Worm (Caenorhabditis elegans): ENCODE data around the gene F55A11.4.

Gene F55A11.4

DNA sequence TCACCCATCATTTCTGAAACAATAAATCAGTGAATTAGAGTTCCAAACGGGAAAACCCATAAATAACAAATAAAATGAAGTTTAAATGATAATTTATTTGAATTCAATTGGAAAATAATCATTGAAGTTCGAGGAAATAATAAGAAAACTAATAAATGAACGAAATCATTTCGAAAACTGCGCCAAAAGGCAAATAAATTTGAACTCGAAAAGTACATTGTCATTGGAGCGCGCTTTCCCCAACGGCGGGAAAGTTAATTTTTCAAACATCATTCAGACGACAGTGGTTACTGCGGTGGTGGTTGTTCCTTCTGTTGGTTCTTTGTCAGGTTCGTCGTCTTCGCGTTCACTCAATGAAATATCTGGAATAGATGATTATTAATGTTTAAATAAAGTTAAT is 36.8 kb upstream of the F55A11.4 start, which contains the start of gene npp-22:
TSS of gene npp-22 (minus strand) at position 13 of the 400 bp plus-strand sequence.
- peak; percentile 30 for TF ChIP-seq unc-42 (tag; optimal IDR thresholded peaks at IDR 0.05)
- TF ChIP-seq lim-6 (tag; optimal IDR thresholded peaks at IDR 0.05) = no peak
- TF ChIP-seq ceh-48 (tag; optimal IDR thresholded peaks at IDR 0.05) = no peak
- TF ChIP-seq ceh-31 (tag; optimal IDR thresholded peaks at IDR 0.05) = peak; percentile 14
- TF ChIP-seq odd-2 (tag; optimal IDR thresholded peaks at IDR 0.05) = no peak
- peak; percentile 9 for TF ChIP-seq unc-55 (GFP tag; optimal IDR thresholded peaks at IDR 0.05)

DNA sequence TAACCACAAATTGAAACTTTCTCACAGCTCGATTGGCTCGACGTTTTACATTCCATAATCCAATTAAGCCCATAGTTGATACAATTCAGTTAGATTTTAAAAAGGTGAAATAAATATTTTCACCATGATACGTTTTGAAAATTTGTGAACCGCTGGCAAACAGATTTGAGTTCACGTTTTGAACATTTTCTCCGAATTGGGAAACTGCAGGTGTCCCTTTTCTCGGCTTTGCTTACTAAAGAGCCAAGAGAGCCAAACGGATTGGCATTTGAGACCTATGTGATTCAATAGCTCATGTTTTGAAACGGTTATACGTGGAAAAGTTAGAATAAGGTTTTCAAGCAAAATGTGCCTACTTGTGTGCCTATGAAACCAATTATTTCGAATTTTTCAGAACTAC is 33.4 kb upstream of the F55A11.4 start, which contains the start of gene spe-42:
TSS of gene spe-42 (minus strand) at position 101 of the 400 bp plus-strand sequence.
- TF ChIP-seq ceh-2 (tag; optimal IDR thresholded peaks at IDR 0.05) (no peak), hlh-8 (tag; optimal IDR thresholded peaks at IDR 0.05) (no peak)

DNA sequence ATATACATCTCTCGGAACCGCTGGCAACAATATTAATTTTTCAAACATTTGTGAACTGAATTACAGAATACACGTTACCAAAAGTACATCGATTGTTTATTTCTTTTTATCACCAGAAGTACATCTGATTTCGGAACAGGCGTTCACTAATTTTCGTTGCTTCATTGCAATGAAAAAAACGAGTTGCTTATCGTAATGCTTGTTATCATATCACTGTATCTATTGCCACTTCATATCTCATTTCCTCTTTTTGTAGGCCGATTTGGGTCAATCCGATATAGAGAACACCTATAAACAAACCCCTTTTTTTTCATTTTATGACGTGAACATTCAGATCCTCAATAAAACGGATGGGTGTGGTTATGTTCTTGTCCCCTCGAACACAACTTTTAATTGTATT is 32.9 kb upstream of the F55A11.4 start:
- TF ChIP-seq nhr-232 (tag; optimal IDR thresholded peaks at IDR 0.05) = no peak
- TF ChIP-seq ztf-16 (tag; optimal IDR thresholded peaks at IDR 0.05) = no peak
- no peak for TF ChIP-seq ceh-45 (GFP tag; IDR thresholded peaks at IDR 0.05)

DNA sequence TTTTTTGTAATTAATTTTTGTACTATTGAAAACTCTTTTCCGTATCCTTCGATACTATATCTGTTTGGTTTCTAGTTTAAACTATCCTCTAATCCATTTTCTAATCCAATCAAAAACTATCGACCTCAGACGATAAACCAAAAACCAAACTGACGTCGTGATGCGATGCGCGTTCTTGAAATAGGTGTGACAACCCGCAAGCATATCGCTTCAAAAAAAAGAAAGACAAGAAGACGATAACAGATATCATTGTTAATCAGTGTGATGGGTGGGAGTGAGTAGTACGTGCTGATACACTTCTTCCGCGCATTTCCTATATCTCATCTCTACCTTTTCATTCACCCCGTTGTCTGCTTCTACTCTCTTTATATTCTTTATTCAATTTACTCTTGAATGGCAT is 30.4 kb upstream of the F55A11.4 start, which contains the start of gene T04F3.1:
TSS of gene T04F3.1 (plus strand) at position 246 of the 400 bp plus-strand sequence.
- TF ChIP-seq sox-4 (tag; optimal IDR thresholded peaks at IDR 0.05) (no peak), unc-86 (tag; optimal IDR thresholded peaks at IDR 0.05) (no peak), sox-2 (GFP tag; IDR thresholded peaks at IDR 0.05) (no peak), lim-6 (tag; optimal IDR thresholded peaks at IDR 0.05) (no peak), syd-9 (tag; optimal IDR thresholded peaks at IDR 0.05) (no peak), pax-1 (tag; optimal IDR thresholded peaks at IDR 0.05) (no peak), pag-3 (tag; optimal IDR thresholded peaks at IDR 0.05; ENCODE audit: borderline replicate concordance) (no peak), ceh-31 (tag; optimal IDR thresholded peaks at IDR 0.05) (no peak), hlh-13 (GFP tag; optimal IDR thresholded peaks at IDR 0.05) (no peak), elt-4 (tag; optimal IDR thresholded peaks at IDR 0.05) (no peak), madf-2 (tag; optimal IDR thresholded peaks at IDR 0.05) (no peak)

DNA sequence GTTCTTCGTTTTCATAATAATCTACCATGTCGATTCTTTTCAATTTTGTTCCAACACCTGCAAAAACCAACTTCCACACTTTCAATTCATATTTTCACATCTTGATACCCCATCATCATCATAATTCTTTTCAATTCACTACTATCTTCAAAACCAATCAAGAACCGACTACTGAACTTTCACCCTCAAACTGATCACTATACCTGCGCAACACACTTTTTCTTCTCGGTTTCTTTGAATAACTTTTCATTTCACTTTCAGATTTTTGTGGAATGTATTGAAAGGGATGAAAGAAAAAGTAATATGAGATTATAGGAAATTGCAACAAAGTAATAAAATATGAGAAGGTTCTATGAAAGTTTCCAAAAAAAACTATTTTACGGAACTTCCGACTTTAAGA is 29.2 kb upstream of the F55A11.4 start:
- TF ChIP-seq lin-11 (tag; optimal IDR thresholded peaks at IDR 0.05) = no peak
- TF ChIP-seq T23F11.4 (GFP tag; optimal IDR thresholded peaks at IDR 0.05) = no peak
- no peak for TF ChIP-seq ceh-45 (GFP tag; IDR thresholded peaks at IDR 0.05)
- TF ChIP-seq F13H6.1 (tag; optimal IDR thresholded peaks at IDR 0.05) = no peak
- TF ChIP-seq fkh-10 (GFP tag; optimal IDR thresholded peaks at IDR 0.05) = no peak
- no peak for TF ChIP-seq elt-2 (tag; optimal IDR thresholded peaks at IDR 0.05)
- no peak for TF ChIP-seq dmd-4 (tag; optimal IDR thresholded peaks at IDR 0.05; ENCODE audit: borderline replicate concordance)
- TF ChIP-seq ceh-18 (tag; optimal IDR thresholded peaks at IDR 0.05) = no peak
- no peak for TF ChIP-seq ceh-48 (tag; optimal IDR thresholded peaks at IDR 0.05)
- no peak for TF ChIP-seq ttx-3 (tag; optimal IDR thresholded peaks at IDR 0.05)
- no peak for TF ChIP-seq zip-5 (tag; optimal IDR thresholded peaks at IDR 0.05)
- TF ChIP-seq fax-1 (tag; optimal IDR thresholded peaks at IDR 0.05) = no peak
- no peak for TF ChIP-seq nfya-1 (tag; optimal IDR thresholded peaks at IDR 0.05)
- no peak for TF ChIP-seq dve-1 (tag; optimal IDR thresholded peaks at IDR 0.05)
- TF ChIP-seq Y22D7AL.16 (tag; optimal IDR thresholded peaks at IDR 0.05) = no peak
- no peak for TF ChIP-seq K02D7.2 (tag; optimal IDR thresholded peaks at IDR 0.05)
- TF ChIP-seq pha-4 (tag; optimal IDR thresholded peaks at IDR 0.05) = no peak
- no peak for TF ChIP-seq ref-2 (tag; optimal IDR thresholded peaks at IDR 0.05)
- TF ChIP-seq ceh-14 (tag; optimal IDR thresholded peaks at IDR 0.05) = no peak
- no peak for TF ChIP-seq pat-9 (tag; optimal IDR thresholded peaks at IDR 0.05)

Data from whole organism, late embryonic.